Fruit fly (Drosophila melanogaster): Measurements from ENCODE around the gene CG9016.

DNA sequence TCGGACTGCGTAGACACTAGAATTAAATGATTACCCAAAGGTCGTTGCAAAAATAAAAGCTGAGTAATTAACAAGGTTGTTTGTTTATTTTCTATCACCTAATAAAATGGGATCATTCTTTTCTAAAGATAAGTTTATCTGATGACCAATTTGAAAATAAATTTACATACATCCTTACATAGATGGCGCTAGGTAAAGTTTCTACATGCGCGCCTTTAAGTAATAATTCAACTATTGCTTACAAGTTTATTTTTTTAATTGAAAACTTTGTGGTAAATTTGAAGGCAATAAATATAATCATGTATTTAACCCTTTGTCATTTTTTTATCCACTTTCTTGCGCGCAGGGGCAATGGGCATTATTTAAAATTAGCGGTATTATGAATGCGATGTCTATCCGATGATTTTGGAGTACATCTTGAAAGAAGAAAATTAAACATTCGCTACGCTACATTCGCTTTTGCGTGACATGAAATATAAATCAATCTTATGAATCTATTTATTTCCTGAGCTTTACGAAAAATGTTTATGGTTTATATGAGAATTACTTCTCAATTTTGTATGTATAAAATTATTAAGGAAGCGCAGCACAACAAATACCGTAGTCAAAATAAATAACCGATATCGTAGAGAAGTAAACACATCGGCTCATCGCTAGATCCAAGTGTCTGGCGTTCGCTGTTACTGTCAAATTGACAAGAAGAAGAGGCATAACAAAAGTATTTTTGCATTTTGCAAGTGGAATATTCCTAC is 25.5 kb upstream of the CG9016 start, which contains the start of gene CG9044:
- peak; percentile 52 for TF ChIP-seq Max (GFP tag; optimal IDR thresholded peaks at IDR 0.05)
- no peak for TF ChIP-seq vvl (GFP tag; IDR thresholded peaks at IDR 0.05)
- TF ChIP-seq MTF-1 (GFP tag; optimal IDR thresholded peaks at IDR 0.05; ENCODE audit: borderline replicate concordance): no peak

Measured in whole organism, embryonic.